Worm (Caenorhabditis elegans) whole organism, young adult: ENCODE results near the gene chl-1.

Experiments
- B0035.1 ChIP-seq: sonication (generic microtip); optimal IDR thresholded peaks from 2 replicates; lab custom pipeline; 2016; ENCODE audit warnings: missing genetic modification characterization, mild to moderate bottlenecking, missing compliant biosample characterization, missing genotype, missing genetic modification reagents
- C17E4.6 ChIP-seq: fragments of 200-800 bp; sonication (Bioruptor generic); IDR thresholded peaks from 2 replicates; pipeline ENCODE4 v1.3.6; 2022; ENCODE audit warnings: missing genetic modification reagents, missing genetic modification characterization, missing compliant biosample characterization
- F33H1.4 ChIP-seq: fragments of 200-800 bp; sonication (Bioruptor generic); IDR thresholded peaks from 2 replicates; pipeline ENCODE4 v1.3.6; 2022; ENCODE audit warnings: missing genetic modification reagents, missing genetic modification characterization, missing compliant biosample characterization
- F52B5.7 ChIP-seq: sonication (generic microtip); optimal IDR thresholded peaks from 2 replicates; lab custom pipeline; 2016; ENCODE audit warnings: mild to moderate bottlenecking, missing genetic modification characterization, missing compliant biosample characterization
- Y53G8AR.9 ChIP-seq: fragments of 200-800 bp; sonication (Bioruptor generic); conservative IDR thresholded peaks from 2 replicates; pipeline ENCODE4 v1.3.6; 2022; ENCODE audit warnings: missing genetic modification reagents, missing genetic modification characterization, missing compliant biosample characterization
- Y56A3A.18 ChIP-seq: fragments of 200-800 bp; sonication (Bioruptor generic); IDR thresholded peaks from 2 replicates; pipeline ENCODE4 v1.3.6; 2022; ENCODE audit warnings: missing genetic modification reagents, missing genetic modification characterization, missing compliant biosample characterization
- Y95B8A.8 ChIP-seq: fragments of 200-800 bp; sonication (Bioruptor generic); IDR thresholded peaks from 2 replicates; pipeline ENCODE4 v1.3.6; 2022; ENCODE audit warnings: missing genetic modification reagents, missing genetic modification characterization, missing compliant biosample characterization
- ZK185.1 ChIP-seq: sonication (generic microtip); optimal IDR thresholded peaks from 2 replicates; lab custom pipeline; 2016; ENCODE audit warnings: mild to moderate bottlenecking, missing genetic modification characterization, missing compliant biosample characterization; ENCODE audit not compliant: poor library complexity, severe bottlenecking
- ama-1 ChIP-seq, 3 experiments: fragments of 150-350 bp in 1 of 3; sonication (generic microtip) in 2 of 3; optimal IDR thresholded peaks; 2 replicates each; lab custom pipeline; 2014 to 2018; ENCODE audit warnings: missing biosample characterization in 2 of 3, missing genetic modification characterization in 2 of 3, missing genetic modification reagents in 2 of 3
- aptf-2 ChIP-seq: fragments of 200-800 bp; sonication (Bioruptor generic); conservative IDR thresholded peaks from 2 replicates; pipeline ENCODE4 v1.3.6; 2022; ENCODE audit warnings: missing genetic modification reagents, missing genetic modification characterization, missing compliant biosample characterization
- atf-7 ChIP-seq: sonication (generic microtip); optimal IDR thresholded peaks from 2 replicates; lab custom pipeline; 2017; ENCODE audit warnings: mild to moderate bottlenecking, missing genetic modification characterization, missing compliant biosample characterization
- athp-1 ChIP-seq: sonication (generic microtip); optimal IDR thresholded peaks from 2 replicates; lab custom pipeline; 2017; ENCODE audit warnings: mild to moderate bottlenecking, missing genetic modification characterization, missing compliant biosample characterization
- attf-5 ChIP-seq: fragments of 200-800 bp; sonication (Bioruptor generic); optimal IDR thresholded peaks from 2 replicates; lab custom pipeline; 2018; ENCODE audit warnings: mild to moderate bottlenecking, missing genetic modification characterization, missing compliant biosample characterization
- cebp-1 ChIP-seq, 2 experiments: fragments of 200-800 bp in 1 of 2; sonication (Bioruptor generic) in 1 of 2; sonication (generic microtip) in 1 of 2; IDR thresholded peaks in 1 of 2; optimal IDR thresholded peaks in 1 of 2; 2 replicates each; pipeline versions ENCODE4 v1.3.6 to Lab custom; 2017 to 2022; ENCODE audit warnings: missing compliant biosample characterization in 2 of 2, missing genetic modification characterization in 2 of 2, mild to moderate bottlenecking in 1 of 2, missing genetic modification reagents in 1 of 2, moderate library complexity in 1 of 2
- cebp-2 ChIP-seq: fragments of 200-800 bp; sonication (Bioruptor generic); IDR thresholded peaks from 2 replicates; pipeline ENCODE4 v1.3.6; 2022; ENCODE audit warnings: missing genetic modification characterization, missing compliant biosample characterization
- ceh-100 ChIP-seq: fragments of 200-800 bp; sonication (Bioruptor generic); IDR thresholded peaks from 2 replicates; pipeline ENCODE4 v1.3.6; 2022; ENCODE audit warnings: missing genetic modification reagents, missing genetic modification characterization, missing compliant biosample characterization
- dox-1 ChIP-seq: fragments of 200-800 bp; sonication (Bioruptor generic); IDR thresholded peaks from 2 replicates; pipeline ENCODE4 v1.3.6; 2022; ENCODE audit warnings: missing genetic modification reagents, missing genetic modification characterization, missing compliant biosample characterization
- dpl-1 ChIP-seq: fragments of 150-350 bp; optimal IDR thresholded peaks from 2 replicates; lab custom pipeline; 2014; ENCODE audit warnings: missing biosample characterization, missing genetic modification reagents, missing genetic modification characterization
- efl-1 ChIP-seq: fragments of 150-350 bp; optimal IDR thresholded peaks from 2 replicates; lab custom pipeline; 2014; ENCODE audit warnings: missing biosample characterization, missing genetic modification reagents, missing genetic modification characterization
- egl-18 ChIP-seq: fragments of 200-800 bp; sonication (Bioruptor generic); IDR thresholded peaks from 2 replicates; pipeline ENCODE4 v1.3.6; 2022; ENCODE audit warnings: missing genetic modification reagents, missing genetic modification characterization, missing compliant biosample characterization
- him-1 ChIP-seq: sonication (generic microtip); optimal IDR thresholded peaks from 2 replicates; lab custom pipeline; 2016; ENCODE audit warnings: missing genotype, missing genetic modification reagents, missing genetic modification characterization, missing compliant biosample characterization
- hlh-12 ChIP-seq: sonication (generic microtip); optimal IDR thresholded peaks from 2 replicates; lab custom pipeline; 2016; ENCODE audit warnings: missing genetic modification characterization, missing compliant biosample characterization
- hrde-1 ChIP-seq: sonication (generic microtip); optimal IDR thresholded peaks from 2 replicates; lab custom pipeline; 2016; ENCODE audit warnings: missing genetic modification characterization, mild to moderate bottlenecking, missing compliant biosample characterization, moderate library complexity, missing genotype, missing genetic modification reagents, borderline replicate concordance
- hsf-1 ChIP-seq: fragments of 200-800 bp; sonication (Bioruptor generic); IDR thresholded peaks from 2 replicates; pipeline ENCODE4 v1.3.6; 2022; ENCODE audit warnings: missing genetic modification reagents, missing genetic modification characterization, missing compliant biosample characterization
- lag-1 ChIP-seq: fragments of 200-800 bp; sonication (Bioruptor generic); IDR thresholded peaks from 2 replicates; pipeline ENCODE4 v1.3.6; 2022; ENCODE audit warnings: missing genetic modification reagents, missing genetic modification characterization, missing compliant biosample characterization
- let-607 ChIP-seq, 2 experiments: fragments of 200-800 bp in 1 of 2; sonication (Bioruptor generic) in 1 of 2; sonication (generic microtip) in 1 of 2; optimal IDR thresholded peaks; 2 replicates each; lab custom pipeline; 2016 to 2018; ENCODE audit warnings: mild to moderate bottlenecking in 2 of 2, missing compliant biosample characterization in 2 of 2, missing genetic modification characterization in 2 of 2, moderate library complexity in 2 of 2, missing genotype in 1 of 2
- lin-35 ChIP-seq, 3 experiments: fragments of 150-350 bp in 2 of 3; sonication (generic microtip) in 1 of 3; optimal IDR thresholded peaks; 2 replicates each; lab custom pipeline; 2014 to 2018; ENCODE audit warnings: missing biosample characterization in 3 of 3, missing genetic modification characterization in 3 of 3, missing genetic modification reagents in 3 of 3
- lin-40 ChIP-seq: sonication (generic microtip); optimal IDR thresholded peaks from 2 replicates; lab custom pipeline; 2016; ENCODE audit warnings: missing genetic modification characterization, mild to moderate bottlenecking, missing compliant biosample characterization, missing genotype, missing genetic modification reagents
- lin-54 ChIP-seq: fragments of 200-800 bp; sonication (Bioruptor generic); optimal IDR thresholded peaks from 2 replicates; lab custom pipeline; 2018; ENCODE audit warnings: mild to moderate bottlenecking, missing genetic modification characterization, missing compliant biosample characterization
- lir-1 ChIP-seq: fragments of 200-800 bp; sonication (Bioruptor generic); conservative IDR thresholded peaks from 2 replicates; pipeline ENCODE4 v1.3.6; 2022; ENCODE audit warnings: missing genetic modification reagents, missing genetic modification characterization, missing compliant biosample characterization
- madf-10 ChIP-seq: sonication (generic microtip); optimal IDR thresholded peaks from 2 replicates; lab custom pipeline; 2016; ENCODE audit warnings: mild to moderate bottlenecking, missing genetic modification characterization, missing compliant biosample characterization
- madf-3 ChIP-seq: fragments of 200-800 bp; sonication (Bioruptor generic); IDR thresholded peaks from 2 replicates; pipeline ENCODE4 v1.3.6; 2022; ENCODE audit warnings: missing genetic modification reagents, missing genetic modification characterization, missing compliant biosample characterization
- mcd-1 ChIP-seq: fragments of 200-800 bp; sonication (Bioruptor generic); IDR thresholded peaks from 2 replicates; pipeline ENCODE4 v1.3.6; 2022; ENCODE audit warnings: missing genetic modification reagents, missing genetic modification characterization, missing compliant biosample characterization
- nfyb-1 ChIP-seq: fragments of 200-800 bp; sonication (Bioruptor generic); IDR thresholded peaks from 2 replicates; pipeline ENCODE4 v1.3.6; 2022; ENCODE audit warnings: missing genetic modification reagents, missing genetic modification characterization, missing compliant biosample characterization
- nhr-27 ChIP-seq: fragments of 200-800 bp; sonication (Bioruptor generic); optimal IDR thresholded peaks from 2 replicates; lab custom pipeline; 2018; ENCODE audit warnings: mild to moderate bottlenecking, missing genetic modification characterization, moderate library complexity, missing compliant biosample characterization
- nhr-80 ChIP-seq: sonication (generic microtip); optimal IDR thresholded peaks from 2 replicates; lab custom pipeline; 2016; ENCODE audit warnings: missing genetic modification characterization, missing compliant biosample characterization
- nhr-90 ChIP-seq: sonication (generic microtip); optimal IDR thresholded peaks from 2 replicates; lab custom pipeline; 2016; ENCODE audit warnings: missing genotype, mild to moderate bottlenecking, missing genetic modification characterization, missing compliant biosample characterization
- pbrm-1 ChIP-seq: fragments of 200-800 bp; sonication (Bioruptor generic); IDR thresholded peaks from 2 replicates; pipeline ENCODE4 v1.3.6; 2022; ENCODE audit warnings: missing genetic modification reagents, missing genetic modification characterization, missing compliant biosample characterization
- sea-2 ChIP-seq: fragments of 200-800 bp; sonication (Bioruptor generic); IDR thresholded peaks from 2 replicates; pipeline ENCODE4 v1.3.6; 2022; ENCODE audit warnings: missing genetic modification characterization, missing compliant biosample characterization
- tbp1 ChIP-seq: fragments of 200-800 bp; sonication (Bioruptor generic); optimal IDR thresholded peaks from 2 replicates; lab custom pipeline; 2018; ENCODE audit warnings: mild to moderate bottlenecking, missing genetic modification characterization, missing compliant biosample characterization
- unc-62 ChIP-seq: fragments of 150-350 bp; optimal IDR thresholded peaks from 2 replicates; lab custom pipeline; 2014; ENCODE audit warnings: missing biosample characterization, missing genetic modification reagents, missing genetic modification characterization
- zim-3 ChIP-seq: sonication (generic microtip); optimal IDR thresholded peaks from 2 replicates; lab custom pipeline; 2017; ENCODE audit warnings: mild to moderate bottlenecking, missing genetic modification characterization, moderate library complexity, missing compliant biosample characterization
- ztf-18 ChIP-seq: sonication (generic microtip); optimal IDR thresholded peaks from 2 replicates; lab custom pipeline; 2016; ENCODE audit warnings: missing genotype, mild to moderate bottlenecking, missing genetic modification characterization, missing compliant biosample characterization
- ztf-22 ChIP-seq: fragments of 200-800 bp; sonication (Bioruptor generic); optimal IDR thresholded peaks from 2 replicates; lab custom pipeline; 2018; ENCODE audit warnings: mild to moderate bottlenecking, missing genetic modification characterization, moderate library complexity, missing compliant biosample characterization
- ztf-6 ChIP-seq: fragments of 200-800 bp; sonication (Bioruptor generic); IDR thresholded peaks from 2 replicates; pipeline ENCODE4 v1.3.6; 2022; ENCODE audit warnings: missing genetic modification reagents, missing genetic modification characterization, missing compliant biosample characterization

chl-1 gene

DNA sequence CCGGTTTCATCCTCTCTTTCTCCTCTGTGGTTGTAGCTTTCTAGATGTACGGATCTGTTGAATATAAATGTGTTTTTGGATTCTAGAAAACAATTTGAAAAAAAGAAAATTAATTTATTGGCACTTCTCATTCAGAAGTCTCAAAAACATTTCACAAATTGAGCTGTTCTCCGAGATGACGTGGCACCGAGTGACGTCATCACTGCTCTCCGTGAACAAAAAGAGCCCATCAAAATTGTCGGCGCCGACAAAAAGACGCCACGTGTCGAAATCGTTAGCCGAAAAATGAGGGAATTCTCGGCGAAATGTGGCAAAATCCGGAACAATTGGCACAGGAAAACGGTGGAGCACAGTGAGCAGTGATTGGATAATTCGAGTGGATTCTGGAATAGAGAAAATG is 16.6 kb upstream of the chl-1 start:
- TF ChIP-seq F52B5.7 (no peak), hsf-1 (no peak), mcd-1 (GFP tag; lab: Robert Waterston, UW) (0 out of 2 replicates have a peak, but pooled peaks have one; percentile 12), ztf-6 (GFP tag; lab: Robert Waterston, UW) (no peak), nhr-27 (tag; lab: Kevin White, UChicago) (no peak), him-1 (tag; lab: Kevin White, UChicago) (peak; percentile 93), nhr-80 (no peak), unc-62 (GFP tag; lab: Kevin White, UChicago) (no peak), atf-7 (tag; lab: Kevin White, UChicago) (peak; percentile 24)
- TF ChIP-seq, all 124 proteins: peak for 3

ce11 chrIII:10415822-10416221 is 10.8 kb upstream of the chl-1 start, which contains the start of gene ymel-1:
TSS of gene ymel-1 (plus strand) at chrIII:10416139.
- TF ChIP-seq cebp-2 (GFP tag; lab: Robert Waterston, UW) (no peak), Y95B8A.8 (GFP tag; lab: Robert Waterston, UW) (no peak), ztf-22 (GFP tag; lab: Kevin White, UChicago) (no peak), ceh-100 (GFP tag; lab: Robert Waterston, UW) (no peak), attf-5 (GFP tag; lab: Kevin White, UChicago) (peak; percentile 69), tbp1 (GFP tag; lab: Kevin White, UChicago) (peak; percentile 4), hrde-1 (no peak), nhr-80 (peak; percentile 28), sea-2 (GFP tag; lab: Robert Waterston, UW) (no peak), Y56A3A.18 (no peak), nfyb-1 (GFP tag; lab: Robert Waterston, UW) (peak; percentile 58; the same call in 1 of the 2 replicates), let-607 (tag; optimal IDR thresholded peaks at IDR 0.05; lab: Kevin White, UChicago) (peak in 1 of 2 experiments; percentile 40), mcd-1 (GFP tag; lab: Robert Waterston, UW) (peak; percentile 88), lin-35 (GFP tag; optimal IDR thresholded peaks at IDR 0.05; lab: Kevin White, UChicago) (peak in 1 of 3 experiments; percentile 42), B0035.1 (peak; percentile 11), egl-18 (no peak), dox-1 (no peak), ZK185.1 (peak; percentile 26), pbrm-1 (peak; percentile 32; the same call in 1 of the 2 replicates), aptf-2 (GFP tag; lab: Robert Waterston, UW) (0 out of 2 replicates have a peak, but pooled peaks have one; percentile 27), cebp-1 (GFP tag; IDR thresholded peaks at IDR 0.05; lab: Robert Waterston, UW) (no peak), cebp-1 (tag; optimal IDR thresholded peaks at IDR 0.05; lab: Kevin White, UChicago) (peak; percentile 55), efl-1 (no peak), hlh-12 (tag; lab: Kevin White, UChicago) (no peak), madf-10 (tag; lab: Kevin White, UChicago) (peak; percentile 7), Y53G8AR.9 (GFP tag; lab: Robert Waterston, UW) (0 out of 2 replicates have a peak, but pooled peaks have one; percentile 23), ztf-18 (tag; lab: Kevin White, UChicago) (peak; percentile 25), dpl-1 (no peak), madf-3 (GFP tag; lab: Robert Waterston, UW) (no peak), nhr-90 (tag; lab: Kevin White, UChicago) (peak; percentile 19), lag-1 (GFP tag; lab: Robert Waterston, UW) (no peak), F33H1.4 (GFP tag; lab: Robert Waterston, UW) (0 out of 2 replicates have a peak, but pooled peaks have one; percentile 9), lin-40 (tag; lab: Kevin White, UChicago) (peak; percentile 20), athp-1 (tag; lab: Kevin White, UChicago) (peak; percentile 48), lin-54 (peak; percentile 11), zim-3 (tag; lab: Kevin White, UChicago) (no peak), atf-7 (tag; lab: Kevin White, UChicago) (no peak), ama-1 (optimal IDR thresholded peaks at IDR 0.05; lab: Kevin White, UChicago) (peak; percentile 41), ama-1 (GFP tag; optimal IDR thresholded peaks at IDR 0.05; lab: Kevin White, UChicago) (no peak), F52B5.7 (peak; percentile 39), lir-1 (GFP tag; lab: Robert Waterston, UW) (no peak), C17E4.6 (GFP tag; lab: Robert Waterston, UW) (no peak)
